Fruit fly (Drosophila melanogaster) whole organism, embryonic: Measurements from ENCODE around the gene dpr9.

Source experiments
- ATbp ChIP-seq: fragments of 200-800 bp; sonication (Bioruptor generic); optimal IDR thresholded peaks from 2 replicates; lab custom pipeline; 2017; ENCODE audit warnings: missing biosample characterization, mild to moderate bottlenecking, missing genetic modification characterization, missing genetic modification reagents
- Ada2b ChIP-seq: fragments of 200-800 bp; sonication (Bioruptor generic); IDR thresholded peaks from 2 replicates; pipeline ENCODE4 v1.3.6; 2022; ENCODE audit warnings: missing biosample characterization, missing genetic modification characterization
- CG1024 ChIP-seq: fragments of 200-800 bp; sonication (Bioruptor generic); IDR thresholded peaks from 2 replicates; pipeline ENCODE4 v1.3.6; 2022; ENCODE audit warnings: missing biosample characterization, missing genetic modification characterization
- CG10654 ChIP-seq: fragments of 200-800 bp; sonication (Bioruptor generic); optimal IDR thresholded peaks from 2 replicates; lab custom pipeline; 2016; ENCODE audit warnings: missing biosample characterization, missing genetic modification characterization
- CG11504 ChIP-seq: fragments of 200-800 bp; sonication (Bioruptor generic); optimal IDR thresholded peaks from 3 replicates; lab custom pipeline; 2019; ENCODE audit warnings: missing biosample characterization, mild to moderate bottlenecking, missing genetic modification characterization, moderate library complexity
- CG12071 ChIP-seq: fragments of 200-800 bp; sonication (Bioruptor generic); optimal IDR thresholded peaks from 3 replicates; lab custom pipeline; 2018; ENCODE audit warnings: missing biosample characterization, mild to moderate bottlenecking, missing genetic modification characterization
- CG13287 ChIP-seq: fragments of 200-800 bp; sonication (Bioruptor generic); IDR thresholded peaks from 2 replicates; pipeline ENCODE4 v1.3.6; 2022; ENCODE audit warnings: missing biosample characterization, missing genetic modification characterization; ENCODE audit not compliant: partially characterized antibody
- CG15011 ChIP-seq: fragments of 200-800 bp; sonication (Bioruptor generic); optimal IDR thresholded peaks from 3 replicates; lab custom pipeline; 2018; ENCODE audit warnings: missing biosample characterization, mild to moderate bottlenecking, missing genetic modification characterization
- CG15514 ChIP-seq: fragments of 200-800 bp; sonication (Bioruptor generic); optimal IDR thresholded peaks from 3 replicates; lab custom pipeline; 2017; ENCODE audit warnings: missing biosample characterization, missing genetic modification characterization, mild to moderate bottlenecking, moderate library complexity, missing genetic modification reagents
- CG17568 ChIP-seq: fragments of 200-800 bp; sonication (Bioruptor generic); optimal IDR thresholded peaks from 2 replicates; lab custom pipeline; 2018; ENCODE audit warnings: missing biosample characterization, mild to moderate bottlenecking, missing genetic modification characterization, moderate library complexity
- CG1832 ChIP-seq: fragments of 200-800 bp; sonication (Bioruptor generic); optimal IDR thresholded peaks from 2 replicates; lab custom pipeline; 2017; ENCODE audit warnings: missing biosample characterization, mild to moderate bottlenecking, missing genetic modification characterization, inconsistent platforms
- CG4282 ChIP-seq: fragments of 200-800 bp; sonication (Bioruptor generic); optimal IDR thresholded peaks from 2 replicates; lab custom pipeline; 2016; ENCODE audit warnings: missing biosample characterization, missing genetic modification characterization
- CG4328 ChIP-seq: fragments of 200-800 bp; sonication (Bioruptor generic); optimal IDR thresholded peaks from 3 replicates; lab custom pipeline; 2017; ENCODE audit warnings: missing biosample characterization, missing genetic modification reagents, missing genetic modification characterization
- CG7786 ChIP-seq: fragments of 200-800 bp; sonication (Bioruptor generic); optimal IDR thresholded peaks from 2 replicates; lab custom pipeline; 2016; ENCODE audit warnings: missing biosample characterization, missing genetic modification characterization
- CHES-1-like ChIP-seq: fragments of 200-800 bp; sonication (Bioruptor generic); optimal IDR thresholded peaks from 2 replicates; lab custom pipeline; 2016; ENCODE audit warnings: missing biosample characterization, missing genetic modification characterization
- Camta ChIP-seq: fragments of 200-800 bp; sonication (Bioruptor generic); optimal IDR thresholded peaks from 2 replicates; lab custom pipeline; 2016; ENCODE audit warnings: missing biosample characterization, missing genetic modification characterization
- Dfd ChIP-seq, 2 experiments: fragments of >200 bp; optimal IDR thresholded peaks; 2 replicates each; lab custom pipeline; 2017; ENCODE audit warnings: missing biosample characterization in 2 of 2, missing genetic modification characterization in 2 of 2
- E2f1 ChIP-seq: fragments of 200-800 bp; sonication (Bioruptor generic); IDR thresholded peaks from 2 replicates; pipeline ENCODE4 v1.3.6; 2022; ENCODE audit warnings: missing biosample characterization, missing genetic modification characterization
- Fer1 ChIP-seq: fragments of 200-800 bp; sonication (Bioruptor generic); optimal IDR thresholded peaks from 2 replicates; lab custom pipeline; 2017; ENCODE audit warnings: missing biosample characterization, mild to moderate bottlenecking, missing genetic modification characterization
- MBD-R2 ChIP-seq: fragments of 200-800 bp; sonication (Bioruptor generic); IDR thresholded peaks from 2 replicates; pipeline ENCODE4 v1.3.6; 2022; ENCODE audit warnings: missing biosample characterization, missing genetic modification characterization
- Med ChIP-seq: fragments of 200-800 bp; sonication (Bioruptor generic); peaks from one replicate; lab custom pipeline; 2016; ENCODE audit warnings: missing biosample characterization, missing genetic modification characterization, mild to moderate bottlenecking, inconsistent platforms, moderate library complexity
- NC2α ChIP-seq: fragments of 200-800 bp; sonication (Bioruptor generic); optimal IDR thresholded peaks from 2 replicates; lab custom pipeline; 2016; ENCODE audit warnings: missing biosample characterization, missing genetic modification characterization
- NK7.1 ChIP-seq: fragments of 200-800 bp; sonication (Bioruptor generic); optimal IDR thresholded peaks from 3 replicates; lab custom pipeline; 2016; ENCODE audit warnings: missing biosample characterization, missing genetic modification characterization
- Sox102F ChIP-seq: fragments of 200-800 bp; sonication (Bioruptor generic); optimal IDR thresholded peaks from 2 replicates; lab custom pipeline; 2018; ENCODE audit warnings: missing biosample characterization, mild to moderate bottlenecking, missing genetic modification characterization, moderate library complexity
- Stat92E ChIP-seq, 3 experiments: fragments of >200 bp in 2 of 3; fragments of 200-800 bp in 1 of 3; sonication (Bioruptor generic) in 1 of 3; optimal IDR thresholded peaks; 2 replicates each; lab custom pipeline; 2017 to 2019; ENCODE audit warnings: missing biosample characterization in 3 of 3, missing genetic modification characterization in 3 of 3, mild to moderate bottlenecking in 1 of 3, moderate library complexity in 1 of 3
- Usf ChIP-seq: fragments of 200-800 bp; sonication (Bioruptor generic); optimal IDR thresholded peaks from 2 replicates; lab custom pipeline; 2017; ENCODE audit warnings: missing genotype, missing biosample characterization, missing genetic modification characterization
- ac ChIP-seq: fragments of 200-800 bp; sonication (Bioruptor generic); optimal IDR thresholded peaks from 3 replicates; lab custom pipeline; 2017; ENCODE audit warnings: missing biosample characterization, mild to moderate bottlenecking, missing genetic modification characterization
- bsh ChIP-seq, 2 experiments: fragments of 200-800 bp; sonication (Bioruptor generic); optimal IDR thresholded peaks; 2 replicates each; lab custom pipeline; 2017 to 2018; ENCODE audit warnings: mild to moderate bottlenecking in 2 of 2, missing biosample characterization in 2 of 2, missing genetic modification characterization in 2 of 2, moderate library complexity in 1 of 2
- corto ChIP-seq: fragments of 200-800 bp; sonication (Bioruptor generic); optimal IDR thresholded peaks from 2 replicates; lab custom pipeline; 2016; ENCODE audit warnings: missing biosample characterization, mild to moderate bottlenecking, missing genetic modification characterization, moderate library complexity
- crc ChIP-seq: fragments of 200-800 bp; sonication (Bioruptor generic); optimal IDR thresholded peaks from 2 replicates; lab custom pipeline; 2016; ENCODE audit warnings: missing biosample characterization, missing genetic modification characterization
- eve ChIP-seq, 2 experiments: fragments of >200 bp; optimal IDR thresholded peaks; 2 replicates each; lab custom pipeline; 2017; ENCODE audit warnings: missing biosample characterization in 2 of 2, missing genetic modification characterization in 2 of 2
- fd3F ChIP-seq: fragments of 200-800 bp; sonication (Bioruptor generic); optimal IDR thresholded peaks from 2 replicates; lab custom pipeline; 2018; ENCODE audit warnings: missing biosample characterization, mild to moderate bottlenecking, missing genetic modification characterization, moderate library complexity
- gem ChIP-seq: fragments of 200-800 bp; sonication (Bioruptor generic); optimal IDR thresholded peaks from 2 replicates; lab custom pipeline; 2019; ENCODE audit warnings: missing biosample characterization, mild to moderate bottlenecking, missing genetic modification characterization, moderate library complexity
- klu ChIP-seq: fragments of 200-800 bp; sonication (Bioruptor generic); IDR thresholded peaks from 2 replicates; pipeline ENCODE4 v1.3.6; 2022; ENCODE audit warnings: missing biosample characterization, missing genetic modification characterization
- mam ChIP-seq: fragments of 200-800 bp; sonication (Bioruptor generic); optimal IDR thresholded peaks from 3 replicates; lab custom pipeline; 2016; ENCODE audit warnings: missing biosample characterization, missing genetic modification characterization
- mirr ChIP-seq: fragments of 200-800 bp; sonication (Bioruptor generic); optimal IDR thresholded peaks from 3 replicates; lab custom pipeline; 2018; ENCODE audit warnings: missing biosample characterization, mild to moderate bottlenecking, missing genetic modification characterization
- onecut ChIP-seq: fragments of 200-800 bp; sonication (Bioruptor generic); IDR thresholded peaks from 2 replicates; pipeline ENCODE4 v1.3.6; 2022; ENCODE audit warnings: missing biosample characterization, missing genetic modification characterization
- p53 ChIP-seq: fragments of 200-800 bp; sonication (Bioruptor generic); optimal IDR thresholded peaks from 2 replicates; lab custom pipeline; 2016; ENCODE audit warnings: missing biosample characterization, missing genetic modification characterization
- pb ChIP-seq: fragments of 200-800 bp; sonication (Bioruptor generic); optimal IDR thresholded peaks from 3 replicates; lab custom pipeline; 2016; ENCODE audit warnings: missing biosample characterization, missing genetic modification characterization
- salm ChIP-seq: fragments of 200-800 bp; sonication (Bioruptor generic); optimal IDR thresholded peaks from 2 replicates; lab custom pipeline; 2018; ENCODE audit warnings: missing biosample characterization, mild to moderate bottlenecking, missing genetic modification characterization
- schlank ChIP-seq: fragments of 200-800 bp; sonication (Bioruptor generic); optimal IDR thresholded peaks from 2 replicates; lab custom pipeline; 2018; ENCODE audit warnings: missing biosample characterization, mild to moderate bottlenecking, missing genetic modification characterization
- scrt ChIP-seq: fragments of 200-800 bp; sonication (Bioruptor generic); optimal IDR thresholded peaks from 2 replicates; lab custom pipeline; 2018; ENCODE audit warnings: missing biosample characterization, mild to moderate bottlenecking, missing genetic modification characterization, moderate library complexity
- sisA ChIP-seq: fragments of 200-800 bp; sonication (Bioruptor generic); IDR thresholded peaks from 2 replicates; pipeline ENCODE4 v1.3.6; 2022; ENCODE audit warnings: missing biosample characterization, missing genetic modification characterization
- sna ChIP-seq: fragments of 200-800 bp; sonication (Bioruptor generic); IDR thresholded peaks from 2 replicates; pipeline ENCODE4 v1.3.6; 2022; ENCODE audit warnings: missing biosample characterization, missing genetic modification characterization; ENCODE audit not compliant: partially characterized antibody
- sob ChIP-seq: fragments of 200-800 bp; sonication (Bioruptor generic); IDR thresholded peaks from 2 replicates; pipeline ENCODE4 v1.3.6; 2022; ENCODE audit warnings: missing biosample characterization, missing genetic modification characterization
- ssp ChIP-seq: fragments of 200-800 bp; sonication (Bioruptor generic); IDR thresholded peaks from 2 replicates; pipeline ENCODE4 v1.3.6; 2022; ENCODE audit warnings: missing biosample characterization, missing genetic modification characterization
- tin ChIP-seq: fragments of 200-800 bp; sonication (Bioruptor generic); optimal IDR thresholded peaks from 3 replicates; lab custom pipeline; 2016; ENCODE audit warnings: missing biosample characterization, missing genetic modification characterization
- tx ChIP-seq: fragments of 200-800 bp; sonication (Bioruptor generic); optimal IDR thresholded peaks from 2 replicates; lab custom pipeline; 2016; ENCODE audit warnings: missing biosample characterization, missing genetic modification characterization
- wor ChIP-seq: fragments of 200-800 bp; sonication (Bioruptor generic); IDR thresholded peaks from 2 replicates; pipeline ENCODE4 v1.3.6; 2022; ENCODE audit warnings: missing biosample characterization, missing genetic modification characterization
- zen2 ChIP-seq: fragments of 200-800 bp; sonication (Bioruptor generic); IDR thresholded peaks from 3 replicates; pipeline ENCODE4 v1.3.6; 2022; ENCODE audit warnings: missing biosample characterization, missing genetic modification characterization; ENCODE audit not compliant: partially characterized antibody

dpr9 gene

DNA sequence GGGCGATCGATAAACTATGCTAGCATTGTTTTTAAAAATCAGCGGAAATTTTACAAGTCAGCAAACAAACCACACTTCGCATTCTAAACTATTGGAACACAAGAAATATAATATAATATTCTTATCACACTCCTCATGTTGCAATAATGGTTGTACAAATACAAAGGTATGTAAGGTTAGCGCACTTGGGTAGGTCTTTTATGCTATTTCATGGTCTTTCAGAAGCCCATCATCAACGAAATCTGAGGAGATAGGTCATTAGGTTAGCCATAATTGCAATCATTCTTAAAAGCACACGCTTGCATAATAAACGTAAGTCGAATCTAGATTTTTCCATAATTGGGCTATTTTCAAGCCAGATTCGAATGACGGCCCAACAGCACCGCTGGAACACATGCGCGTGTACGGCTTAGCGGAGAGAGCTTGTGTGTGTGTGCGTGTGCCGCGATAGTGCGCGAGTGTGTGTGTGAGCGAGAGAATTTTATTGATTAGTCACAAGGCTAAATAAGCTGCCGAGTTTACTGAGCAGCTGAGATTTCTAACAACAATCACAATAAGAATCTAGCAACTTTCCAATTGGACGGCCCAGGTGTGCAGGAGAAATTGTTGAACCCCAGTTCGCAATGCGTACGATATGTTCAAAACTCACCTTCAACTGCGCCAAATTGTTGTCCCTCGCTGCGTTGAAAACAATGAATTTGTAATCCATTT, 17.4 kb upstream of the dpr9 start (continued):
- TF ChIP-seq CG7786 (GFP tag; lab: Kevin White, UChicago), result no peak
- TF ChIP-seq ATbp (GFP tag; lab: Kevin White, UChicago), result no peak
- no peak for TF ChIP-seq NC2α (GFP tag; lab: Kevin White, UChicago)
- TF ChIP-seq sna, result no peak
- TF ChIP-seq klu, result no peak
- TF ChIP-seq fd3F, result no peak
- TF ChIP-seq CG11504 (tag; lab: Kevin White, UChicago), result peak; percentile 29
- TF ChIP-seq tin, result no peak
- no peak for TF ChIP-seq eve (GFP tag; optimal IDR thresholded peaks at IDR 0.05; lab: Kevin White, UChicago)
- no peak for TF ChIP-seq wor (GFP tag; lab: Robert Waterston, UW)
- TF ChIP-seq mam (GFP tag; lab: Kevin White, UChicago), result peak; percentile 4
- TF ChIP-seq CG15514 (GFP tag; lab: Kevin White, UChicago), result no peak
- peak; percentile 1 for TF ChIP-seq mirr
- no peak for TF ChIP-seq tx
- TF ChIP-seq Ada2b (GFP tag; lab: Robert Waterston, UW), result no peak
- TF ChIP-seq p53 (GFP tag; lab: Kevin White, UChicago), result no peak
- TF ChIP-seq NK7.1 (GFP tag; lab: Kevin White, UChicago), result no peak
- no peak for TF ChIP-seq crc (GFP tag; lab: Kevin White, UChicago)
- no peak for TF ChIP-seq sisA (GFP tag; lab: Robert Waterston, UW)
- TF ChIP-seq pb, result no peak
- TF ChIP-seq scrt (GFP tag; lab: Kevin White, UChicago), result no peak
- no peak for TF ChIP-seq CG4328 (GFP tag; lab: Kevin White, UChicago)
- no peak for TF ChIP-seq Usf

DNA sequence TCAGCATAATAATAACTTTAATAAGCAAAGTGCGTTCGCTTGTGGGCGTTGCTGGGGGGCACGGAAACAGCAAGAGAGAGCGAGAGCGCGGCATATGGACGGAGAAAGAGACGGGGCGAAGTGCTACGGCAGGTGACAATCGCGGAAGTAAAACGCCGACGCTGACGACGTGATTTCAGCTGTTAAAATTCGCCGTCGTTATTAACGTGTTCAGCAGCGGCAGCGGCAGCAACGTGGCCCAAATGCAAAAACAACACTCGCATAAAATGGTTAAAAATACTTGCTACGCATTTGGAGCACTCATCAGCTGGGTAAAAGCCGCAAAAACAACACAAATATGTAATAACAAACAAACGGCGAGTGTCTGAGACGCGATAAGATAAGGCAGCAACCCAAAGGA, 15.8 kb upstream of the dpr9 start:
- no peak for TF ChIP-seq CG13287 (GFP tag; lab: Robert Waterston, UW)
- peak; percentile 43 for TF ChIP-seq CG15011 (GFP tag; lab: Kevin White, UChicago)
- no peak for TF ChIP-seq CG1024 (GFP tag; lab: Robert Waterston, UW)
- TF ChIP-seq salm (tag; lab: Kevin White, UChicago), result peak; percentile 26
- no peak for TF ChIP-seq Dfd (GFP tag; optimal IDR thresholded peaks at IDR 0.05; lab: Kevin White, UChicago)
- TF ChIP-seq E2f1 (GFP tag; lab: Robert Waterston, UW), result no peak
- TF ChIP-seq sob (GFP tag; lab: Robert Waterston, UW), result peak; percentile 35; the same call in 1 of the 2 replicates
- peak; percentile 67 for TF ChIP-seq CG17568 (GFP tag; lab: Kevin White, UChicago)
- no peak for TF ChIP-seq MBD-R2
- TF ChIP-seq zen2 (GFP tag; lab: Robert Waterston, UW), result no peak
- peak; percentile 0 for TF ChIP-seq schlank (tag; lab: Kevin White, UChicago)
- peak; percentile 0 for TF ChIP-seq Sox102F (GFP tag; lab: Kevin White, UChicago)
- no peak for TF ChIP-seq CG10654 (GFP tag; lab: Kevin White, UChicago)
- peak; percentile 83 for TF ChIP-seq Med (GFP tag; lab: Kevin White, UChicago)
- TF ChIP-seq CG1832 (GFP tag; lab: Kevin White, UChicago), result no peak
- peak in 1 of 2 experiments; percentile 23 for TF ChIP-seq bsh (GFP tag; optimal IDR thresholded peaks at IDR 0.05; lab: Kevin White, UChicago)
- no peak for TF ChIP-seq Camta (GFP tag; lab: Kevin White, UChicago)
- peak; percentile 59 for TF ChIP-seq CG12071 (GFP tag; lab: Kevin White, UChicago)
- TF ChIP-seq ac (GFP tag; lab: Kevin White, UChicago), result peak; percentile 24
- no peak for TF ChIP-seq CHES-1-like
- no peak for TF ChIP-seq CG4282 (GFP tag; lab: Kevin White, UChicago)
- no peak for TF ChIP-seq corto
- peak; percentile 45 for TF ChIP-seq Fer1
- peak; percentile 6 for TF ChIP-seq scrt (GFP tag; lab: Kevin White, UChicago)
- TF ChIP-seq ssp (GFP tag; lab: Robert Waterston, UW), result no peak
- TF ChIP-seq Stat92E (GFP tag; optimal IDR thresholded peaks at IDR 0.05; lab: Kevin White, UChicago), result no peak
- TF ChIP-seq gem, result peak; percentile 26
- 0 out of 2 replicates have a peak, but pooled peaks have one; percentile 10 for TF ChIP-seq onecut (GFP tag; lab: Robert Waterston, UW)
